Fruit fly (Drosophila melanogaster): ENCODE measurements around the gene CG5151.

The CG5151 gene

dm6 chr3L:16145931-16146538, 18.5 kb downstream of the CG5151 start (continued):
- TF ChIP-seq ara (GFP tag; IDR thresholded peaks at IDR 0.05), result no peak
- TF ChIP-seq CG16813 (GFP tag; IDR thresholded peaks at IDR 0.05; ENCODE audit: partially characterized antibody), result no peak
- TF ChIP-seq ken (GFP tag; IDR thresholded peaks at IDR 0.05), result no peak
- TF ChIP-seq Adf1 (GFP tag; IDR thresholded peaks at IDR 0.05), result peak; percentile 82
- no peak for TF ChIP-seq Sry-δ (GFP tag; optimal IDR thresholded peaks at IDR 0.05)
- TF ChIP-seq vvl (GFP tag; IDR thresholded peaks at IDR 0.05), result peak; percentile 71
- no peak for TF ChIP-seq CG13287 (GFP tag; IDR thresholded peaks at IDR 0.05; ENCODE audit: partially characterized antibody)
- TF ChIP-seq sr (GFP tag; IDR thresholded peaks at IDR 0.05), result peak; percentile 79

- TF ChIP-seq GATAe (GFP tag; conservative IDR thresholded peaks at IDR 0.05) (no peak), CG1792 (GFP tag; optimal IDR thresholded peaks at IDR 0.05) (no peak), Ets97D (GFP tag; optimal IDR thresholded peaks at IDR 0.05) (no peak), CG13894 (tag; optimal IDR thresholded peaks at IDR 0.05) (peak; percentile 19), CG10959 (GFP tag; IDR thresholded peaks at IDR 0.05) (0 out of 2 replicates have a peak, but pooled peaks have one; percentile 33), CG3726 (GFP tag; IDR thresholded peaks at IDR 0.05) (0 out of 3 replicates have a peak, but pooled peaks have one; percentile 52), cg (GFP tag; optimal IDR thresholded peaks at IDR 0.05) (peak; percentile 47), Xbp1 (GFP tag; optimal IDR thresholded peaks at IDR 0.05) (no peak), CG12769 (tag; optimal IDR thresholded peaks at IDR 0.05) (peak; percentile 45), Bgb (GFP tag; IDR thresholded peaks at IDR 0.05; ENCODE audit: partially characterized antibody) (no peak), CG4360 (GFP tag; IDR thresholded peaks at IDR 0.05) (peak; percentile 23; the same call in 1 of the 2 replicates), Gsc (GFP tag; IDR thresholded peaks at IDR 0.05) (no peak), Med (GFP tag) (peak; percentile 72), exex (tag; optimal IDR thresholded peaks at IDR 0.05) (no peak), cwo (GFP tag; optimal IDR thresholded peaks at IDR 0.05) (no peak), Pdp1 (GFP tag; optimal IDR thresholded peaks at IDR 0.05) (peak in 1 of 2 experiments; percentile 74)
Observed at dm6 chr3L:16145282-16145681, 19.2 kb downstream of the CG5151 start.

dm6 chr3L:16143685-16144539, 20.6 kb downstream of the CG5151 start, which contains the start of gene CG32152:
Gene CG32152 (minus strand): TSS chr3L:16144036.
- peak; percentile 97 for TF ChIP-seq CG6689 (GFP tag; IDR thresholded peaks at IDR 0.05)
- peak; percentile 43 for TF ChIP-seq gfzf (GFP tag; optimal IDR thresholded peaks at IDR 0.05)
- TF ChIP-seq stwl (tag; optimal IDR thresholded peaks at IDR 0.05), result peak; percentile 70
- peak; percentile 70; the same call in 1 of the 2 replicates for TF ChIP-seq Drgx (GFP tag; IDR thresholded peaks at IDR 0.05)
- no peak for TF ChIP-seq slp2 (GFP tag; optimal IDR thresholded peaks at IDR 0.05)
- peak; percentile 14 for TF ChIP-seq CG4424 (GFP tag; optimal IDR thresholded peaks at IDR 0.05)
- TF ChIP-seq CG2712 (tag; optimal IDR thresholded peaks at IDR 0.05), result peak; percentile 4
- TF ChIP-seq lov (optimal IDR thresholded peaks at IDR 0.05), result no peak
- TF ChIP-seq lov (GFP tag; IDR thresholded peaks at IDR 0.05), result no peak
- peak; percentile 69 for TF ChIP-seq Med (GFP tag)
- peak; percentile 67 for TF ChIP-seq sens (GFP tag)

dm6 chr3L:16141556-16141955, 22.9 kb downstream of the CG5151 start:
- TF ChIP-seq Ets65A (GFP tag), result peak; percentile 37
- TF ChIP-seq Med (GFP tag), result peak; percentile 25
- TF ChIP-seq CG6791 (GFP tag; IDR thresholded peaks at IDR 0.05; ENCODE audit: partially characterized antibody), result 0 out of 3 replicates have a peak, but pooled peaks have one; percentile 13
- no peak for TF ChIP-seq GATAe (GFP tag; conservative IDR thresholded peaks at IDR 0.05)
- TF ChIP-seq CG2889 (GFP tag; IDR thresholded peaks at IDR 0.05), result no peak
- no peak for TF ChIP-seq CG16863 (GFP tag; optimal IDR thresholded peaks at IDR 0.05)
